Worm (Caenorhabditis elegans): ENCODE measurements around the gene C13A2.4.

C13A2.4 gene

DNA sequence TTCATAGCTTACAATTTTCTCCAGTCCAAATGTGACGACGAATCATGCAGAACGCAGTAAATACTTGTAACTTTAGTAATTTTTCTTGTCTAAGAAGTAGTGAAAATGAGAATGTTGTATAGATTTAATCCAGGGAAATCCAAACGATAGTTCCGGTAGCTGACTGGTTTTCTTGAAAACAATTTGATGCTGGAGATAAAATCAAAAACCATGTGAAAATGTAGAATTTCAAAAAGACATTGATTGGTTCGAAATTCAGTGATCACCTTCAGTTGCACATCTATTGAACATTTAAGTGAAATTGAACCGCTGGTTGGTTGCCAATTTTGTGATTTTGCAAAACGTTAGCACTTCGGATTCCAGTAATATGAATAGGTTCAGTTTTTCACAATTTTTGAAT is 15.1 kb upstream of the C13A2.4 start, which contains the start of gene C13A2.9:
Gene C13A2.9, minus strand, starts transcription at position 101 of the 400 bp plus-strand sequence.
- no peak for TF ChIP-seq lin-35 (GFP tag; optimal IDR thresholded peaks at IDR 0.05)
- no peak for TF ChIP-seq Y53G8AR.9 (GFP tag; conservative IDR thresholded peaks at IDR 0.05)
- no peak for TF ChIP-seq let-526 (GFP tag; IDR thresholded peaks at IDR 0.05)
- no peak for TF ChIP-seq hmg-20 (GFP tag; IDR thresholded peaks at IDR 0.05)
- no peak for TF ChIP-seq F39B2.1 (GFP tag; IDR thresholded peaks at IDR 0.05)
- TF ChIP-seq ZK185.1 (tag; optimal IDR thresholded peaks at IDR 0.05; ENCODE audit: poor library complexity, severe bottlenecking), result no peak
- TF ChIP-seq egl-18 (GFP tag; IDR thresholded peaks at IDR 0.05), result no peak
- TF ChIP-seq madf-3 (GFP tag; IDR thresholded peaks at IDR 0.05), result no peak
- no peak for TF ChIP-seq F33H1.4 (GFP tag; IDR thresholded peaks at IDR 0.05)

DNA sequence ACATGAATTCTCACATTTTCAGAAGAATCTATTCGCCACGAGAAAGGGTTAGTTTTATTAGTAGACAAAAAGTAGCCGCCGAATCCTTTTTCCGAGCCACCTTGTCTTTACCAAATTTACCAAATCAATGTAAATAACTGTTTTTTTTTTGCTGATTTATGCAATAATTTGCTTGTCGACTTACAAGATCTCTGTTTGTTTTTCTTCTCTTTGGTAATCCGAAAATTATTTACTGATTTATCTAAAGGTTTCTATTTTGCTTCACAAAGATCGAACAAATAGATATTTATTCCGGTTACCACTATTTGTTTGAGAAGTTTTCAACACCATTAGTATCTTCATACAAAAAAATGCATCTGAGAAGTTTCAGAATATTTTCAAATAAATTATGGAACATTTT is 13.2 kb upstream of the C13A2.4 start, which contains the start of gene C13A2.7:
Gene C13A2.7, plus strand, starts transcription at position 301 of the 400 bp plus-strand sequence.
- no peak for TF ChIP-seq tlf-1 (GFP tag; optimal IDR thresholded peaks at IDR 0.05)
- no peak for TF ChIP-seq let-607 (tag; optimal IDR thresholded peaks at IDR 0.05)
- TF ChIP-seq rec-8 (tag; optimal IDR thresholded peaks at IDR 0.05), result no peak
- no peak for TF ChIP-seq ccch-3 (GFP tag; optimal IDR thresholded peaks at IDR 0.05)

DNA sequence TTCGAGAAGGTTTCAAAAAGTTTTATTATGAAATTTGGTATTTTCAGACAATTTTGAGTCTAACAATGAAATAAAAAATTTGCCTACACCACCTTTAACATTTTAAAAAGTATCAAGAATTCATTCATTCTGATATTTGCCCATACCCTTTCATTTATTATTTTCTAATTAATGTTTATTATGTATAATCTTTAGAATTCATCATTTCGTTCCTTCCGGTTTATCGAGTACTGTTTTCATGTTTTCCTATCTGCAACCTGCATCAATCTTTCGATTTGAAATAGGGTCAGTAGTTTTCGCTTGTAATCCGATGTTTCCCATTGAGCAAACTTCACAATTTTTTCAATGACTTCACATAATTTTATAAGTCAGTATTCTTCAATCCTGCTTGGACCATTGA is 9.8 kb upstream of the C13A2.4 start, which contains the start of gene C13A2.6:
Gene C13A2.6, plus strand, starts transcription at position 301 of the 400 bp plus-strand sequence.
- TF ChIP-seq D2030.7 (GFP tag; IDR thresholded peaks at IDR 0.05), result no peak
- no peak for TF ChIP-seq nhr-179 (tag; optimal IDR thresholded peaks at IDR 0.05)
- TF ChIP-seq pbrm-1 (GFP tag; IDR thresholded peaks at IDR 0.05), result no peak
- TF ChIP-seq tlf-1 (GFP tag; optimal IDR thresholded peaks at IDR 0.05), result no peak
- no peak for TF ChIP-seq ceh-91 (GFP tag; IDR thresholded peaks at IDR 0.05)
- no peak for TF ChIP-seq let-526 (GFP tag; IDR thresholded peaks at IDR 0.05)
- no peak for TF ChIP-seq bed-2 (GFP tag; IDR thresholded peaks at IDR 0.05)
- no peak for TF ChIP-seq ztf-6 (GFP tag; IDR thresholded peaks at IDR 0.05)
- no peak for TF ChIP-seq attf-5 (GFP tag; optimal IDR thresholded peaks at IDR 0.05)
- no peak for TF ChIP-seq hlh-26 (GFP tag; conservative IDR thresholded peaks at IDR 0.05)
- no peak for TF ChIP-seq nfyb-1 (GFP tag; IDR thresholded peaks at IDR 0.05)
- TF ChIP-seq mxl-1 (tag; optimal IDR thresholded peaks at IDR 0.05), result no peak
- TF ChIP-seq ekl-4 (GFP tag; IDR thresholded peaks at IDR 0.05), result no peak
- no peak for TF ChIP-seq mes-4 (tag; optimal IDR thresholded peaks at IDR 0.05)
- no peak for TF ChIP-seq hlh-12 (tag; optimal IDR thresholded peaks at IDR 0.05)
- no peak for TF ChIP-seq Y67H2A.10 (GFP tag; conservative IDR thresholded peaks at IDR 0.05)
- TF ChIP-seq unc-62 (GFP tag; optimal IDR thresholded peaks at IDR 0.05), result no peak
- no peak for TF ChIP-seq let-607 (tag; optimal IDR thresholded peaks at IDR 0.05)
- no peak for TF ChIP-seq dpff-1 (tag; optimal IDR thresholded peaks at IDR 0.05)
- no peak for TF ChIP-seq aptf-2 (GFP tag; conservative IDR thresholded peaks at IDR 0.05)

- TF ChIP-seq ztf-26 (tag; optimal IDR thresholded peaks at IDR 0.05) (no peak), pbrm-1 (GFP tag; IDR thresholded peaks at IDR 0.05) (no peak), F49E8.2 (tag; optimal IDR thresholded peaks at IDR 0.05; ENCODE audit: insufficient read depth) (no peak), hmg-1.2 (GFP tag; IDR thresholded peaks at IDR 0.05) (no peak)
Measured at ce11 chrV:7274992-7275391, 4.2 kb upstream of the C13A2.4 start, which contains the start of gene C13A2.10. TSS of gene C13A2.10 (minus strand) at chrV:7275092.

Data from whole organism, young adult.